Fruit fly (Drosophila melanogaster): ENCODE measurements around the gene Brf.
A peak's percentile ranks its signal among the peaks of the same experiment; 100 is the strongest.

The Brf gene

DNA sequence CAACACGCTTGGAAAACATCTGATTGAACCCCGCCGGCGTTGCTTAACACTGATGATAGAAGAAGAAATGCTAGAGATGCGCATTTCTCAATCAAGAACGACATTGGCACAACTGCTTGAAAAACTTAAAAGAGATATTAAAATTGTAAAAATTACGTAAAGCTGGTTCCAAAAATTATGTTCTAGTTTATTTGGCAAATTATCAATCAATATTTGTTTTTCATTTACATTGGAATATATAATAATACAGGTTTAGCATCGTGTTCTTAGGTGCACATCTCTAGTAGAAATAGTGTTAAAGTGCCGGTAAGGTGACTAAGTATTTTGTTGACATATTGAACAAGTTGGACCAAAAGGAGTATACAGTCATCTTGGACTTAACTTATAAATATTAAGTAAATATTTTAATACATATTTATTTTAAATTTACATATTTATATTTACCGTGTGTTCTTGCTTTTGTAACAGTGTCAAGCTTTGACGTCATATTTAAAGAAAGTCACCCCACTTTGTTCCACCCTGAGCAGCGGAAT is at the start of gene Brf, which contains the start of gene sds22 (continued):
- peak; percentile 84 for TF ChIP-seq CG11085 (GFP tag; IDR thresholded peaks at IDR 0.05)
- TF ChIP-seq Blimp-1 (GFP tag; optimal IDR thresholded peaks at IDR 0.05), result peak; percentile 91
- TF ChIP-seq CG7271 (tag; optimal IDR thresholded peaks at IDR 0.05), result peak; percentile 80
- TF ChIP-seq phol (tag; optimal IDR thresholded peaks at IDR 0.05), result peak; percentile 96
- TF ChIP-seq CG3838 (GFP tag; optimal IDR thresholded peaks at IDR 0.05), result peak; percentile 89
- peak; percentile 84; the same call in 1 of the 2 replicates for TF ChIP-seq toy (GFP tag; IDR thresholded peaks at IDR 0.05)
- peak; percentile 93 for TF ChIP-seq CG8089 (GFP tag; optimal IDR thresholded peaks at IDR 0.05)
- TF ChIP-seq CG12942 (GFP tag; optimal IDR thresholded peaks at IDR 0.05), result peak; percentile 95
- TF ChIP-seq CG10462 (GFP tag; optimal IDR thresholded peaks at IDR 0.05), result peak; percentile 93
- TF ChIP-seq CG9727 (GFP tag; optimal IDR thresholded peaks at IDR 0.05), result peak; percentile 95
- 0 out of 3 replicates have a peak, but pooled peaks have one; percentile 48 for TF ChIP-seq CG7963 (GFP tag; IDR thresholded peaks at IDR 0.05; ENCODE audit: partially characterized antibody)
- TF ChIP-seq slp2 (GFP tag; optimal IDR thresholded peaks at IDR 0.05), result peak; percentile 93
- TF ChIP-seq Oli (tag; optimal IDR thresholded peaks at IDR 0.05), result peak; percentile 92
- TF ChIP-seq CG17361 (GFP tag; IDR thresholded peaks at IDR 0.05), result peak; percentile 98
- TF ChIP-seq Scr (GFP tag; IDR thresholded peaks at IDR 0.05; ENCODE audit: partially characterized antibody), result peak; percentile 86
- peak; percentile 91 for TF ChIP-seq esg (GFP tag; conservative IDR thresholded peaks at IDR 0.05)
- TF ChIP-seq C15 (GFP tag; IDR thresholded peaks at IDR 0.05), result peak; percentile 87; the same call in 2 of the 3 replicates
- peak; percentile 97 for TF ChIP-seq chn (GFP tag; optimal IDR thresholded peaks at IDR 0.05)
- TF ChIP-seq sc (optimal IDR thresholded peaks at IDR 0.05), result no peak
- peak; percentile 88 for TF ChIP-seq sc (GFP tag; optimal IDR thresholded peaks at IDR 0.05)
- peak; percentile 94 for TF ChIP-seq CG3281 (GFP tag; optimal IDR thresholded peaks at IDR 0.05)
- TF ChIP-seq Med (GFP tag), result peak; percentile 99
- TF ChIP-seq gro (GFP tag; optimal IDR thresholded peaks at IDR 0.05), result peak; percentile 96
- peak; percentile 87 for TF ChIP-seq CG14050 (GFP tag; IDR thresholded peaks at IDR 0.05)
- TF ChIP-seq ERR (GFP tag; optimal IDR thresholded peaks at IDR 0.05), result peak; percentile 89
- peak; percentile 80 for TF ChIP-seq Doc3 (GFP tag; IDR thresholded peaks at IDR 0.05; ENCODE audit: partially characterized antibody)
- peak; percentile 96 for TF ChIP-seq CG18599 (GFP tag; optimal IDR thresholded peaks at IDR 0.05)
- peak; percentile 96 for TF ChIP-seq dmrt11E (tag; optimal IDR thresholded peaks at IDR 0.05)
- peak; percentile 95 for TF ChIP-seq CG4328 (GFP tag; optimal IDR thresholded peaks at IDR 0.05)
- TF ChIP-seq Six4 (GFP tag; optimal IDR thresholded peaks at IDR 0.05), result peak; percentile 94
- peak; percentile 95 to 96 for TF ChIP-seq chif (GFP tag; optimal IDR thresholded peaks at IDR 0.05)
- TF ChIP-seq CG14014 (GFP tag; IDR thresholded peaks at IDR 0.05), result peak; percentile 93
- TF ChIP-seq pum (GFP tag; optimal IDR thresholded peaks at IDR 0.05), result peak; percentile 96
- peak; percentile 92 for TF ChIP-seq CG17359 (tag; optimal IDR thresholded peaks at IDR 0.05)
- TF ChIP-seq CG9932 (GFP tag; IDR thresholded peaks at IDR 0.05), result peak; percentile 98
- TF ChIP-seq CG2120 (GFP tag; optimal IDR thresholded peaks at IDR 0.05), result peak; percentile 98
- peak; percentile 80 for TF ChIP-seq ham (GFP tag; IDR thresholded peaks at IDR 0.05)
- peak; percentile 94 for TF ChIP-seq CG12104 (GFP tag; optimal IDR thresholded peaks at IDR 0.05)
- TF ChIP-seq CG12659 (GFP tag; optimal IDR thresholded peaks at IDR 0.05), result peak; percentile 96
- peak; percentile 88 for TF ChIP-seq ci (GFP tag; IDR thresholded peaks at IDR 0.05)
- TF ChIP-seq caup (GFP tag; optimal IDR thresholded peaks at IDR 0.05; ENCODE audit: severe bottlenecking), result peak; percentile 94
- peak; percentile 86 for TF ChIP-seq CG7357 (GFP tag; IDR thresholded peaks at IDR 0.05)
- peak; percentile 53; the same call in 1 of the 3 replicates for TF ChIP-seq Opbp (GFP tag; IDR thresholded peaks at IDR 0.05; ENCODE audit: partially characterized antibody)
- peak; percentile 90 for TF ChIP-seq repo (GFP tag; optimal IDR thresholded peaks at IDR 0.05)
- TF ChIP-seq Rx (GFP tag; IDR thresholded peaks at IDR 0.05), result peak; percentile 84
- TF ChIP-seq CG1602 (GFP tag; optimal IDR thresholded peaks at IDR 0.05), result peak; percentile 97
- peak; percentile 93 for TF ChIP-seq CG32772 (GFP tag; IDR thresholded peaks at IDR 0.05)
- TF ChIP-seq Kr (GFP tag; optimal IDR thresholded peaks at IDR 0.05), result peak; percentile 33
- TF ChIP-seq Ets97D (GFP tag; optimal IDR thresholded peaks at IDR 0.05), result peak; percentile 88
- TF ChIP-seq br (optimal IDR thresholded peaks at IDR 0.05), result no peak
- peak; percentile 95 for TF ChIP-seq Xrp1 (GFP tag; IDR thresholded peaks at IDR 0.05)
